Worm (Caenorhabditis elegans) whole organism, L4 larva: ENCODE data around the gene C28H8.5.

ENCODE experiments used
- ceh-28 ChIP-seq: fragments of 150-350 bp; optimal IDR thresholded peaks from 2 replicates; lab custom pipeline; 2014; ENCODE audit warnings: missing biosample characterization, missing genetic modification reagents, missing genetic modification characterization
- daf-16 ChIP-seq, 3 experiments: sonication (generic microtip); optimal IDR thresholded peaks; 2 replicates each; lab custom pipeline; 2016 to 2017; ENCODE audit warnings: missing genetic modification characterization in 3 of 3, missing genetic modification reagents in 3 of 3, mild to moderate bottlenecking in 2 of 3, missing compliant biosample characterization in 2 of 3, missing biosample characterization in 1 of 3, moderate library complexity in 1 of 3
- daf-8 ChIP-seq: fragments of 200-800 bp; sonication (Bioruptor generic); IDR thresholded peaks from 2 replicates; pipeline ENCODE4 v1.3.6; 2022; ENCODE audit warnings: missing genetic modification characterization, missing compliant biosample characterization
- dmd-8 ChIP-seq: fragments of 200-800 bp; sonication (Bioruptor generic); IDR thresholded peaks from 2 replicates; pipeline ENCODE4 v1.3.6; 2022; ENCODE audit warnings: missing genetic modification characterization, missing compliant biosample characterization
- dpl-1 ChIP-seq: fragments of 150-350 bp; optimal IDR thresholded peaks from 2 replicates; lab custom pipeline; 2014; ENCODE audit warnings: missing biosample characterization, missing genetic modification reagents, missing genetic modification characterization
- duxl-1 ChIP-seq: sonication (generic microtip); optimal IDR thresholded peaks from 2 replicates; lab custom pipeline; 2016; ENCODE audit warnings: mild to moderate bottlenecking, missing genetic modification characterization, moderate library complexity, missing compliant biosample characterization; ENCODE audit not compliant: poor library complexity
- dve-1 ChIP-seq: sonication (generic microtip); optimal IDR thresholded peaks from 2 replicates; lab custom pipeline; 2017; ENCODE audit warnings: antibody characterized with exemption, mild to moderate bottlenecking, missing genetic modification characterization, missing compliant biosample characterization; ENCODE audit not compliant: insufficient read depth
- mdl-1 ChIP-seq, 2 experiments: fragments of 150-350 bp in 1 of 2; sonication (generic microtip) in 1 of 2; optimal IDR thresholded peaks; 2 replicates each; lab custom pipeline; 2014 to 2017; ENCODE audit warnings: missing biosample characterization in 2 of 2, missing genetic modification characterization in 2 of 2
- nhr-25 ChIP-seq: sonication (generic microtip); optimal IDR thresholded peaks from 2 replicates; lab custom pipeline; 2017; ENCODE audit warnings: missing genetic modification characterization, mild to moderate bottlenecking, missing compliant biosample characterization, antibody characterized with exemption, moderate library complexity, borderline replicate concordance; ENCODE audit not compliant: insufficient read depth
- nhr-48 ChIP-seq: sonication (generic microtip); optimal IDR thresholded peaks from 2 replicates; lab custom pipeline; 2016; ENCODE audit warnings: mild to moderate bottlenecking, missing genetic modification characterization, missing compliant biosample characterization
- snpc-4 ChIP-seq: fragments of 150-350 bp; optimal IDR thresholded peaks from 2 replicates; lab custom pipeline; 2014; ENCODE audit warnings: missing biosample characterization, missing genetic modification characterization
- unc-62 ChIP-seq, 3 experiments: fragments of 150-350 bp in 1 of 3; sonication (generic microtip); optimal IDR thresholded peaks in 2 of 3; peaks in 1 of 3; 1 replicate in 1 of 3; 2 replicates in 2 of 3; lab custom pipeline; 2014 to 2017; ENCODE audit warnings: missing biosample characterization in 3 of 3, missing genetic modification characterization in 3 of 3, missing genetic modification reagents in 3 of 3, missing genotype in 1 of 3

- TF ChIP-seq mdl-1 (tag; optimal IDR thresholded peaks at IDR 0.05; lab: Kevin White, UChicago) (no peak), daf-8 (no peak), dmd-8 (GFP tag; lab: Robert Waterston, UW) (no peak), daf-16 (GFP tag; optimal IDR thresholded peaks at IDR 0.05; lab: Kevin White, UChicago) (no peak), daf-16 (tag; optimal IDR thresholded peaks at IDR 0.05; lab: Kevin White, UChicago) (no peak), unc-62 (GFP tag; optimal IDR thresholded peaks at IDR 0.05 in 1 of 2; lab: Kevin White, UChicago) (no peak), unc-62 (tag; optimal IDR thresholded peaks at IDR 0.05; lab: Kevin White, UChicago) (no peak), dve-1 (tag; lab: Kevin White, UChicago) (no peak), nhr-25 (tag; lab: Kevin White, UChicago) (no peak), duxl-1 (tag; lab: Kevin White, UChicago) (no peak), dpl-1 (GFP tag; lab: Kevin White, UChicago) (no peak), ceh-28 (tag; lab: Kevin White, UChicago) (no peak), nhr-48 (no peak), snpc-4 (no peak)
Measured at ce11 chrIII:5931433-5931994, 47.4 kb downstream of the C28H8.5 start, which contains the start of gene EGAP1.5.
